Fruit fly (Drosophila melanogaster): ENCODE measurements around the gene Pgant2.

- peak; percentile 84 for TF ChIP-seq kay (GFP tag; ENCODE audit: borderline replicate concordance)
- TF ChIP-seq CG12768 (GFP tag; optimal IDR thresholded peaks at IDR 0.05), result peak; percentile 14
- TF ChIP-seq bab1 (GFP tag; optimal IDR thresholded peaks at IDR 0.05), result peak; percentile 5
- TF ChIP-seq Hr96 (GFP tag; optimal IDR thresholded peaks at IDR 0.05), result no peak
- no peak for TF ChIP-seq ovo (GFP tag; optimal IDR thresholded peaks at IDR 0.05)
- peak; percentile 20 for TF ChIP-seq CG11617 (GFP tag; optimal IDR thresholded peaks at IDR 0.05)
Observed at dm6 chr2L:3369083-3369653, 57.4 kb downstream of the Pgant2 start.

All from whole organism, adult.